Fruit fly (Drosophila melanogaster): ENCODE measurements around the gene CG14937.

Gene CG14937

dm6 chr2L:11813665-11814087 lies 19.8 kb upstream of the CG14937 start, which contains the start of gene CycY (continued):
- TF ChIP-seq CG12299 (tag; optimal IDR thresholded peaks at IDR 0.05): no peak
- TF ChIP-seq slou (GFP tag; optimal IDR thresholded peaks at IDR 0.05): no peak
- TF ChIP-seq fru (optimal IDR thresholded peaks at IDR 0.05): no peak
- TF ChIP-seq vnd (GFP tag; IDR thresholded peaks at IDR 0.05; ENCODE audit: partially characterized antibody): peak; percentile 41; the same call in 1 of the 3 replicates
- TF ChIP-seq onecut (GFP tag; IDR thresholded peaks at IDR 0.05): no peak
- TF ChIP-seq CG14710 (tag; optimal IDR thresholded peaks at IDR 0.05): peak; percentile 74
- TF ChIP-seq CG13296 (GFP tag; optimal IDR thresholded peaks at IDR 0.05): no peak
- no peak for TF ChIP-seq sr (GFP tag; IDR thresholded peaks at IDR 0.05)
- peak; percentile 27 for TF ChIP-seq nerfin-1 (tag; optimal IDR thresholded peaks at IDR 0.05)
- no peak for TF ChIP-seq pita (GFP tag; optimal IDR thresholded peaks at IDR 0.05)
- TF ChIP-seq CG11695 (GFP tag; IDR thresholded peaks at IDR 0.05): no peak
- no peak for TF ChIP-seq CG14050 (GFP tag; IDR thresholded peaks at IDR 0.05)
- no peak for TF ChIP-seq CG31365 (tag; optimal IDR thresholded peaks at IDR 0.05)
- no peak for TF ChIP-seq CG16779 (GFP tag; IDR thresholded peaks at IDR 0.05)
- TF ChIP-seq bigmax (GFP tag; optimal IDR thresholded peaks at IDR 0.05): no peak
- TF ChIP-seq Side (GFP tag; optimal IDR thresholded peaks at IDR 0.05): no peak
- TF ChIP-seq ab (GFP tag; optimal IDR thresholded peaks at IDR 0.05): no peak
- TF ChIP-seq CG7271 (tag; optimal IDR thresholded peaks at IDR 0.05): no peak
- TF ChIP-seq Dad (GFP tag; optimal IDR thresholded peaks at IDR 0.05): no peak
- 0 out of 2 replicates have a peak, but pooled peaks have one; percentile 9 for TF ChIP-seq ssp (GFP tag; IDR thresholded peaks at IDR 0.05)
- no peak for TF ChIP-seq CG11085 (GFP tag; IDR thresholded peaks at IDR 0.05)
- TF ChIP-seq Atf3 (GFP tag; optimal IDR thresholded peaks at IDR 0.05): no peak
- TF ChIP-seq CG3407 (GFP tag; optimal IDR thresholded peaks at IDR 0.05): no peak
- no peak for TF ChIP-seq gcm2 (GFP tag; optimal IDR thresholded peaks at IDR 0.05)
- no peak for TF ChIP-seq salm (tag; optimal IDR thresholded peaks at IDR 0.05)
- no peak for TF ChIP-seq CG4404 (GFP tag; IDR thresholded peaks at IDR 0.05)
- TF ChIP-seq CG30431 (GFP tag; optimal IDR thresholded peaks at IDR 0.05): no peak
- TF ChIP-seq seq (GFP tag; IDR thresholded peaks at IDR 0.05): no peak
- no peak for TF ChIP-seq D19A (tag; optimal IDR thresholded peaks at IDR 0.05)
- peak; percentile 40 for TF ChIP-seq CG30020 (tag; optimal IDR thresholded peaks at IDR 0.05)
- TF ChIP-seq Fer3 (tag; optimal IDR thresholded peaks at IDR 0.05): no peak
- TF ChIP-seq CG4617 (GFP tag; optimal IDR thresholded peaks at IDR 0.05; ENCODE audit: borderline replicate concordance): no peak
- no peak for TF ChIP-seq CG11696 (GFP tag; IDR thresholded peaks at IDR 0.05)
- no peak for TF ChIP-seq CG17612 (GFP tag; IDR thresholded peaks at IDR 0.05)
- no peak for TF ChIP-seq CG7372 (GFP tag; IDR thresholded peaks at IDR 0.05)
- no peak for TF ChIP-seq CG43689 (GFP tag; IDR thresholded peaks at IDR 0.05)
- TF ChIP-seq CG33213 (GFP tag; optimal IDR thresholded peaks at IDR 0.05): no peak
- TF ChIP-seq unc-4 (GFP tag; IDR thresholded peaks at IDR 0.05; ENCODE audit: partially characterized antibody): peak; percentile 71
- no peak for TF ChIP-seq Kr (GFP tag; optimal IDR thresholded peaks at IDR 0.05)
- no peak for TF ChIP-seq pb (GFP tag; optimal IDR thresholded peaks at IDR 0.05)
- peak; percentile 81 for TF ChIP-seq gfzf (GFP tag; optimal IDR thresholded peaks at IDR 0.05)
- no peak for TF ChIP-seq abd-A (tag; optimal IDR thresholded peaks at IDR 0.05)
- TF ChIP-seq zfh2 (GFP tag; optimal IDR thresholded peaks at IDR 0.05): no peak
- TF ChIP-seq CG34422 (GFP tag; IDR thresholded peaks at IDR 0.05): no peak
- no peak for TF ChIP-seq CG9876 (GFP tag; optimal IDR thresholded peaks at IDR 0.05)
- peak; percentile 27 for TF ChIP-seq CG17186 (GFP tag; optimal IDR thresholded peaks at IDR 0.05)
- TF ChIP-seq gem (tag; optimal IDR thresholded peaks at IDR 0.05): peak; percentile 57
- TF ChIP-seq dimm (GFP tag; IDR thresholded peaks at IDR 0.05): no peak
- no peak for TF ChIP-seq da (GFP tag; optimal IDR thresholded peaks at IDR 0.05)
- TF ChIP-seq CG13123 (GFP tag; optimal IDR thresholded peaks at IDR 0.05): no peak
- peak; percentile 15 for TF ChIP-seq Spps (tag; optimal IDR thresholded peaks at IDR 0.05)
- TF ChIP-seq lab (GFP tag; optimal IDR thresholded peaks at IDR 0.05): no peak
